Worm (Caenorhabditis elegans) whole organism, mixed stage, embryonic: ENCODE results near the gene srg-46.

Source experiments
- ces-1 ChIP-seq: fragments of 150-350 bp; optimal IDR thresholded peaks from 2 replicates; lab custom pipeline; 2014; ENCODE audit warnings: missing biosample characterization, missing genetic modification reagents, missing genetic modification characterization
- snpc-4 ChIP-seq: fragments of 150-350 bp; optimal IDR thresholded peaks from 2 replicates; lab custom pipeline; 2014; ENCODE audit warnings: missing biosample characterization, missing genetic modification characterization

ce11 chrV:13413301-13413700 lies 49.8 kb downstream of the srg-46 start:
- TF ChIP-seq snpc-4 (tag; lab: Kevin White, UChicago) (no peak), ces-1 (GFP tag; lab: Kevin White, UChicago) (no peak)
